Worm (Caenorhabditis elegans) whole organism, L3 larva: ENCODE results near the gene arrd-8.

Experiments used
- R02D3.7 ChIP-seq: fragments of 150-350 bp; optimal IDR thresholded peaks from 2 replicates; lab custom pipeline; 2014; ENCODE audit warnings: missing biosample characterization, missing genetic modification characterization
- ZK546.5 ChIP-seq: sonication (generic microtip); optimal IDR thresholded peaks from 2 replicates; lab custom pipeline; 2017; ENCODE audit warnings: missing biosample characterization, missing genetic modification characterization
- aly-2 ChIP-seq: fragments of 150-350 bp; optimal IDR thresholded peaks from 2 replicates; lab custom pipeline; 2014; ENCODE audit warnings: missing biosample characterization, missing genetic modification characterization
- ama-1 ChIP-seq: fragments of 150-350 bp; optimal IDR thresholded peaks from 2 replicates; lab custom pipeline; 2018
- ceh-16 ChIP-seq: sonication (generic microtip); optimal IDR thresholded peaks from 2 replicates; lab custom pipeline; 2017; ENCODE audit warnings: missing biosample characterization, missing genetic modification characterization
- ceh-28 ChIP-seq: fragments of 150-350 bp; optimal IDR thresholded peaks from 2 replicates; lab custom pipeline; 2014; ENCODE audit warnings: missing biosample characterization, missing genetic modification reagents, missing genetic modification characterization
- daf-12 ChIP-seq: fragments of 150-350 bp; optimal IDR thresholded peaks from 2 replicates; lab custom pipeline; 2014; ENCODE audit warnings: missing biosample characterization, missing genetic modification reagents, missing genetic modification characterization
- egl-27 ChIP-seq: sonication (generic microtip); optimal IDR thresholded peaks from 4 replicates; lab custom pipeline; 2017; ENCODE audit warnings: missing biosample characterization, missing genetic modification reagents, missing genetic modification characterization
- elt-1 ChIP-seq: fragments of 150-350 bp; optimal IDR thresholded peaks from 2 replicates; lab custom pipeline; 2014; ENCODE audit warnings: missing biosample characterization, missing genetic modification characterization
- elt-2 ChIP-seq: sonication (generic microtip); optimal IDR thresholded peaks from 2 replicates; lab custom pipeline; 2016; ENCODE audit warnings: missing genetic modification reagents, mild to moderate bottlenecking, missing genetic modification characterization, missing compliant biosample characterization
- elt-3 ChIP-seq, 3 experiments: fragments of 150-350 bp in 1 of 3; sonication (generic microtip) in 2 of 3; optimal IDR thresholded peaks; 2 replicates in 2 of 3; 4 replicates in 1 of 3; lab custom pipeline; 2014 to 2017; ENCODE audit warnings: missing biosample characterization in 3 of 3, missing genetic modification characterization in 3 of 3
- fkh-10 ChIP-seq: sonication (generic microtip); optimal IDR thresholded peaks from 2 replicates; lab custom pipeline; 2017; ENCODE audit warnings: missing biosample characterization, missing genetic modification reagents, missing genetic modification characterization
- fkh-2 ChIP-seq: fragments of 150-350 bp; optimal IDR thresholded peaks from 2 replicates; lab custom pipeline; 2014; ENCODE audit warnings: missing biosample characterization, missing genetic modification reagents, missing genetic modification characterization
- fos-1 ChIP-seq: fragments of 150-350 bp; optimal IDR thresholded peaks from 2 replicates; lab custom pipeline; 2014; ENCODE audit warnings: missing biosample characterization, missing genetic modification characterization
- hmg-11 ChIP-seq: sonication (generic microtip); optimal IDR thresholded peaks from 2 replicates; lab custom pipeline; 2016; ENCODE audit warnings: missing genetic modification characterization, missing compliant biosample characterization
- jun-1 ChIP-seq: fragments of 150-350 bp; optimal IDR thresholded peaks from 2 replicates; lab custom pipeline; 2014; ENCODE audit warnings: missing biosample characterization, missing genetic modification reagents, missing genetic modification characterization
- lin-15B ChIP-seq: fragments of 150-350 bp; optimal IDR thresholded peaks from 2 replicates; lab custom pipeline; 2014; ENCODE audit warnings: missing biosample characterization, missing genetic modification characterization
- mml-1 ChIP-seq: fragments of 150-350 bp; sonication (generic microtip); optimal IDR thresholded peaks from 3 replicates; lab custom pipeline; 2014; ENCODE audit warnings: missing biosample characterization, missing genetic modification characterization
- nfya-1 ChIP-seq: sonication (generic microtip); optimal IDR thresholded peaks from 2 replicates; lab custom pipeline; 2017; ENCODE audit warnings: missing genetic modification characterization, mild to moderate bottlenecking, missing compliant biosample characterization, antibody characterized with exemption, moderate library complexity; ENCODE audit not compliant: insufficient read depth
- nhr-11 ChIP-seq: fragments of 150-350 bp; optimal IDR thresholded peaks from 2 replicates; lab custom pipeline; 2014; ENCODE audit warnings: missing biosample characterization, missing genetic modification characterization
- nhr-28 ChIP-seq: fragments of 150-350 bp; optimal IDR thresholded peaks from 2 replicates; lab custom pipeline; 2014; ENCODE audit warnings: missing biosample characterization, missing genetic modification characterization
- nhr-67 ChIP-seq: fragments of 150-350 bp; optimal IDR thresholded peaks from 2 replicates; lab custom pipeline; 2014; ENCODE audit warnings: missing biosample characterization, missing genetic modification characterization
- nhr-76 ChIP-seq: fragments of 150-350 bp; sonication (generic microtip); optimal IDR thresholded peaks from 5 replicates; lab custom pipeline; 2014; ENCODE audit warnings: missing biosample characterization, missing genetic modification characterization
- nhr-77 ChIP-seq: fragments of 150-350 bp; optimal IDR thresholded peaks from 2 replicates; lab custom pipeline; 2014; ENCODE audit warnings: missing biosample characterization, missing genetic modification characterization
- pha-4 ChIP-seq: fragments of 150-350 bp; optimal IDR thresholded peaks from 2 replicates; lab custom pipeline; 2014; ENCODE audit warnings: missing biosample characterization, missing genetic modification reagents, missing genetic modification characterization
- pqm-1 ChIP-seq: fragments of 150-350 bp; optimal IDR thresholded peaks from 2 replicates; lab custom pipeline; 2017; ENCODE audit warnings: missing biosample characterization, missing genetic modification characterization, inconsistent platforms
- skn-1 ChIP-seq: fragments of 150-350 bp; optimal IDR thresholded peaks from 2 replicates; lab custom pipeline; 2014; ENCODE audit warnings: missing biosample characterization, missing genetic modification characterization
- unc-62 ChIP-seq: fragments of 150-350 bp; sonication (generic microtip); optimal IDR thresholded peaks from 4 replicates; lab custom pipeline; 2014; ENCODE audit warnings: missing biosample characterization, missing genetic modification reagents, missing genetic modification characterization
- zag-1 ChIP-seq: fragments of 150-350 bp; optimal IDR thresholded peaks from 2 replicates; lab custom pipeline; 2014; ENCODE audit warnings: missing biosample characterization, missing genetic modification characterization
- ztf-11 ChIP-seq: fragments of 150-350 bp; optimal IDR thresholded peaks from 2 replicates; lab custom pipeline; 2014; ENCODE audit warnings: missing biosample characterization, missing genetic modification characterization
- ztf-4 ChIP-seq: fragments of 150-350 bp; optimal IDR thresholded peaks from 2 replicates; lab custom pipeline; 2014; ENCODE audit warnings: missing biosample characterization, missing genetic modification characterization

arrd-8 gene

DNA sequence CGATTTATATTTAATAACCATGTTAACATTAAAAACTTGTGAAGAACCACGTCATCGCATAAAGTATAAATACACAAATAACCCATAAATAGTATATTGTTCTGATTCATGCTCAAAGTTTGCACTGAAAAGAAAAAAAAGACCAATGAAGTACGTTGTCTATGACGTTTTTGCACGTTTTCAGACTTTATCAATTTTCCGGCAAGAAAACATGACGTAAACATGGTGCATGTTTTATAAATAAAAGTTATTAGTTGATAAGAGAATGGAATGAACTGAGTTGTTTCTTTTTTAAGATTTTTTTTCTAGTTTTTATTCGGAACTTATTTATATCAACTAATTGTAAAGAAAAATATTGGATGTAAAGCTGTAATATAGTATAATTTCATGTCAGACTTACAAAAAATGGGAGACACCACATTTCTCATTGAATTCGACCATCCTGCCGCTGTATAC lies at the start of gene arrd-8:
arrd-8 (plus strand) TSS at position 406 of the 456 bp plus-strand sequence.
- TF ChIP-seq ztf-11 (tag; lab: Kevin White, UChicago) (no peak), mml-1 (no peak), egl-27 (tag; lab: Kevin White, UChicago) (no peak), daf-12 (tag; lab: Kevin White, UChicago) (no peak), nhr-76 (tag; lab: Kevin White, UChicago) (no peak), elt-2 (tag; lab: Kevin White, UChicago) (peak; percentile 64), ZK546.5 (no peak), nhr-67 (tag; lab: Kevin White, UChicago) (no peak), hmg-11 (tag; lab: Kevin White, UChicago) (no peak), R02D3.7 (no peak), fkh-2 (tag; lab: Kevin White, UChicago) (no peak), fkh-10 (no peak), nhr-77 (no peak), pha-4 (peak; percentile 55), nfya-1 (tag; lab: Kevin White, UChicago) (no peak), zag-1 (tag; lab: Kevin White, UChicago) (no peak), ceh-28 (tag; lab: Kevin White, UChicago) (no peak), ama-1 (no peak), jun-1 (tag; lab: Kevin White, UChicago) (no peak), pqm-1 (tag; lab: Kevin White, UChicago) (peak; percentile 92)

- TF ChIP-seq R02D3.7 (no peak), ztf-4 (tag; lab: Kevin White, UChicago) (no peak), nhr-11 (tag; lab: Kevin White, UChicago) (no peak), nhr-76 (tag; lab: Kevin White, UChicago) (no peak), elt-1 (tag; lab: Kevin White, UChicago) (no peak), aly-2 (tag; lab: Kevin White, UChicago) (no peak), lin-15B (tag; lab: Kevin White, UChicago) (peak; percentile 4), hmg-11 (tag; lab: Kevin White, UChicago) (peak; percentile 34), pha-4 (peak; percentile 10), nfya-1 (tag; lab: Kevin White, UChicago) (peak; percentile 15)
These were observed 41.5 kb upstream of the arrd-8 start, which contains the start of gene Y17G7B.12 for ce11 chrII:12023315-12023878. TSS of gene Y17G7B.12 (plus strand) at chrII:12023861.

DNA sequence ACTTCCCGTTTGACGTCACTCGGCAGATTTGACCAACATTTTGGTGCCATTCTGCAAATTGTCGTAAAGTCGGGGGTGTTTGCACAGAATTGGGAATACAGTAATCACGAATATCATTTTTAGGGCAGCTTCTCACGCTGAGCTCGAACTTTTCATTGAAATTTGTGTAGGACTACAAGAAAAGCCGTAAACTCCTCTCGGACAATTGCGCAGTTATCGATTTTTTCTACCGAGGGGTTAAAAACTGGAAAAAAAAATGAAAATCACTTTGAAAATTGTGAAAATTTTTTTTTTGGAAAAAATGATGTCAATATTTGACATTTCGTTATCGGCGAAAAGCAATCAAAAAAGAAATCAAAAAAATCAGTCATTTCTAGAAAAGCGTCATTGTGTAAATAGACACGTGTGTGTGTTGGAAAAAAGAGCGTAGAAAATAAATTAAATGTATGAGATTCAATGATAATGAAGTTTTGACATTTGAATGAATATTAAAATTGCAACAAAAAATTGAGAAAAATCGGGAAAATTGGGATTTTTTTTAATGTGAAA lies 37.1 kb upstream of the arrd-8 start, which contains the start of gene Y17G7B.8:
Y17G7B.8 (minus strand) TSS at position 51 of the 549 bp plus-strand sequence.
- TF ChIP-seq pqm-1 (tag; lab: Kevin White, UChicago): peak; percentile 48
- TF ChIP-seq elt-1 (tag; lab: Kevin White, UChicago): no peak
- peak; percentile 10 for TF ChIP-seq ceh-28 (tag; lab: Kevin White, UChicago)
- peak; percentile 91 for TF ChIP-seq pha-4
- peak; percentile 84 for TF ChIP-seq elt-2 (tag; lab: Kevin White, UChicago)

DNA sequence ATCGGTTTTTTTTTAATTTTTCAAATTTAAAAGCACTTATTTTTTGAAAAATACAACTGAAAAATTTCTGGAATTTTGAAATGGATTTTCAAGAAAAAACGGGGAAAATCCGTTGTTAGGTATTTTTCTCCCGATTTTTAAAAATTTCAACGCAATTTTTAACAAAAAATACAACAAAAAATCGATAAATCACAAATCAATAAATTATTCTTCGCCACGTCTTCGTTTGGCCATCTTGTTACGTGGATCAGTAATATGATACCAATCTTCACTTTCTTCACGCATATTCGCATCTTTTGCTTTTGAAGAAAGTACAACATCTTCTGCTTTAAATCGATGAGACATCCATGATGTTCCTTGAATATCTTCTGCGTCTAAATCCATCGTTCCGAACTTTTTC lies 36.2 kb upstream of the arrd-8 start:
- TF ChIP-seq unc-62 (GFP tag; lab: Kevin White, UChicago) (no peak), ceh-28 (tag; lab: Kevin White, UChicago) (peak; percentile 47)

DNA sequence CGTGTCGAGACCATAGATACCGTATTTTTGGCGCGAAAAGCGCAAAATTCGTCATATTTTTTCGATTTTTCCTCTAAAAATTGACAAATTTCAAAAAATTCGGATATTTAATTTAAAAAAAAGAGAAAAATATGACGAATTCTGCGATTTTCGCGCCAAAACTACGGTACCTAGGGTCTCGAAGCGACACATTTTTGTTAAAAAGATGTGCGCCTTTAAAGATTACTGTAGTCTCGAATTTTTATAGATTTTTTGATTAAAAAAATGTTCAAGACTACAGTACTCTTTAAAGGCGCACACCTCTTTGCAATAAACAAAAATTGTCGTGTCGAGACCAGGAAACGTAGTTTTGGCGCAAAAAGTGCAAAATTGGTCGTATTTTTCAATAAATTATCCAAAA lies 28.8 kb upstream of the arrd-8 start:
- TF ChIP-seq elt-3 (tag; optimal IDR thresholded peaks at IDR 0.05; lab: Kevin White, UChicago): no peak
- TF ChIP-seq ceh-16 (tag; lab: Kevin White, UChicago): no peak
- TF ChIP-seq nhr-11 (tag; lab: Kevin White, UChicago): no peak
- no peak for TF ChIP-seq pqm-1 (tag; lab: Kevin White, UChicago)
- no peak for TF ChIP-seq nhr-28 (tag; lab: Kevin White, UChicago)
- no peak for TF ChIP-seq skn-1 (tag; lab: Kevin White, UChicago)
- TF ChIP-seq fos-1 (tag; lab: Kevin White, UChicago): no peak
- no peak for TF ChIP-seq nfya-1 (tag; lab: Kevin White, UChicago)
- TF ChIP-seq, all 47 proteins: peak for 0
